Fruit fly (Drosophila melanogaster): Measurements from ENCODE around the gene CG5281.

The CG5281 gene

dm6 chr3R:11435537-11436234 is at the start of gene CG5281, which contains the start of gene Exd2 (continued):
- peak; percentile 93 for TF ChIP-seq Med (GFP tag)
- peak; percentile 57 for TF ChIP-seq CG13296 (GFP tag; optimal IDR thresholded peaks at IDR 0.05)
- TF ChIP-seq CG9727 (GFP tag; optimal IDR thresholded peaks at IDR 0.05): peak; percentile 49
- no peak for TF ChIP-seq br (optimal IDR thresholded peaks at IDR 0.05)
- TF ChIP-seq Side (GFP tag; optimal IDR thresholded peaks at IDR 0.05): peak; percentile 58
- peak; percentile 26 for TF ChIP-seq gfzf (GFP tag; optimal IDR thresholded peaks at IDR 0.05)
- TF ChIP-seq HLH54F (GFP tag; optimal IDR thresholded peaks at IDR 0.05): peak; percentile 55
- no peak for TF ChIP-seq lbe (GFP tag; optimal IDR thresholded peaks at IDR 0.05)
- peak; percentile 42 for TF ChIP-seq CG10209 (GFP tag; optimal IDR thresholded peaks at IDR 0.05)
- peak; percentile 1 for TF ChIP-seq fu2 (GFP tag; optimal IDR thresholded peaks at IDR 0.05)
- TF ChIP-seq ash1 (GFP tag; optimal IDR thresholded peaks at IDR 0.05): no peak
- no peak for TF ChIP-seq CG8478 (optimal IDR thresholded peaks at IDR 0.05)
- TF ChIP-seq HmgZ (tag; optimal IDR thresholded peaks at IDR 0.05): peak; percentile 51
- TF ChIP-seq fd64A (GFP tag; optimal IDR thresholded peaks at IDR 0.05): no peak
- peak; percentile 99 for TF ChIP-seq trem (tag; optimal IDR thresholded peaks at IDR 0.05)
- peak; percentile 63 for TF ChIP-seq nmo (GFP tag; optimal IDR thresholded peaks at IDR 0.05)
- no peak for TF ChIP-seq CG5953 (GFP tag; IDR thresholded peaks at IDR 0.05)
- TF ChIP-seq pzg (GFP tag; optimal IDR thresholded peaks at IDR 0.05): peak; percentile 61
- peak; percentile 53 for TF ChIP-seq CG17359 (tag; optimal IDR thresholded peaks at IDR 0.05)
- no peak for TF ChIP-seq cas (GFP tag; IDR thresholded peaks at IDR 0.05)
- peak; percentile 94 for TF ChIP-seq sens (GFP tag)
- TF ChIP-seq sd (tag; optimal IDR thresholded peaks at IDR 0.05): no peak
- no peak for TF ChIP-seq CG31224 (GFP tag; IDR thresholded peaks at IDR 0.05)
- peak; percentile 59 for TF ChIP-seq CG10543 (GFP tag; optimal IDR thresholded peaks at IDR 0.05)
- peak; percentile 44 for TF ChIP-seq mam (GFP tag; optimal IDR thresholded peaks at IDR 0.05)
- no peak for TF ChIP-seq gcm2 (GFP tag; optimal IDR thresholded peaks at IDR 0.05)
- TF ChIP-seq hbn (GFP tag; IDR thresholded peaks at IDR 0.05; ENCODE audit: partially characterized antibody): no peak
- peak; percentile 25 for TF ChIP-seq Nf-YC (tag; optimal IDR thresholded peaks at IDR 0.05)
- TF ChIP-seq CG11398 (GFP tag; optimal IDR thresholded peaks at IDR 0.05): no peak
- no peak for TF ChIP-seq Adf1 (GFP tag; IDR thresholded peaks at IDR 0.05)
- TF ChIP-seq slbo (GFP tag; IDR thresholded peaks at IDR 0.05): peak; percentile 41; the same call in 1 of the 2 replicates
- TF ChIP-seq dmrt99B (tag; optimal IDR thresholded peaks at IDR 0.05): no peak
- TF ChIP-seq CG6272 (GFP tag; IDR thresholded peaks at IDR 0.05): no peak
- peak; percentile 41 to 59 for TF ChIP-seq chif (GFP tag; optimal IDR thresholded peaks at IDR 0.05)
- 0 out of 3 replicates have a peak, but pooled peaks have one; percentile 38 for TF ChIP-seq ken (GFP tag; IDR thresholded peaks at IDR 0.05)
- no peak for TF ChIP-seq ATbp (GFP tag; optimal IDR thresholded peaks at IDR 0.05)
- peak; percentile 48 for TF ChIP-seq Oli (tag; optimal IDR thresholded peaks at IDR 0.05)
- peak; percentile 18 for TF ChIP-seq Spps (tag; optimal IDR thresholded peaks at IDR 0.05)
- TF ChIP-seq peb (GFP tag; IDR thresholded peaks at IDR 0.05): no peak
- TF ChIP-seq knrl (GFP tag; IDR thresholded peaks at IDR 0.05; ENCODE audit: partially characterized antibody): peak; percentile 55
- peak; percentile 74 for TF ChIP-seq CG4617 (GFP tag; optimal IDR thresholded peaks at IDR 0.05; ENCODE audit: borderline replicate concordance)
- peak; percentile 21 for TF ChIP-seq CG9437 (GFP tag; optimal IDR thresholded peaks at IDR 0.05)
- TF ChIP-seq CG18476 (GFP tag; optimal IDR thresholded peaks at IDR 0.05): peak; percentile 41
- TF ChIP-seq rib (GFP tag; IDR thresholded peaks at IDR 0.05): no peak

All from whole organism, embryonic.